Fruit fly (Drosophila melanogaster) whole organism, embryonic: ENCODE measurements around the gene r-cup.
A peak's percentile ranks its signal among the peaks of the same experiment; 100 is the strongest.

ENCODE experiments used
- Antp ChIP-seq: fragments of 200-800 bp; sonication (Bioruptor generic); optimal IDR thresholded peaks from 3 replicates; lab custom pipeline; 2016; ENCODE audit warnings: missing biosample characterization, missing genetic modification characterization
- Atf6 ChIP-seq: fragments of 200-800 bp; sonication (Bioruptor generic); IDR thresholded peaks from 2 replicates; pipeline ENCODE4 v1.3.6; 2022; ENCODE audit warnings: missing biosample characterization, missing genetic modification characterization
- CG10147 ChIP-seq: fragments of 200-800 bp; sonication (Bioruptor generic); optimal IDR thresholded peaks from 2 replicates; lab custom pipeline; 2019; ENCODE audit warnings: missing biosample characterization, mild to moderate bottlenecking, missing genetic modification characterization, moderate library complexity
- CG10267 ChIP-seq: fragments of 200-800 bp; sonication (Bioruptor generic); optimal IDR thresholded peaks from 2 replicates; lab custom pipeline; 2018; ENCODE audit warnings: missing biosample characterization, mild to moderate bottlenecking, missing genetic modification characterization, moderate library complexity
- CG11093 ChIP-seq: fragments of 200-800 bp; sonication (Bioruptor generic); IDR thresholded peaks from 3 replicates; pipeline ENCODE4 v1.3.6; 2022; ENCODE audit warnings: missing biosample characterization, missing genetic modification characterization
- CG11696 ChIP-seq: fragments of 200-800 bp; sonication (Bioruptor generic); IDR thresholded peaks from 2 replicates; pipeline ENCODE4 v1.3.6; 2022; ENCODE audit warnings: missing biosample characterization, missing genetic modification characterization
- CG12071 ChIP-seq: fragments of 200-800 bp; sonication (Bioruptor generic); optimal IDR thresholded peaks from 3 replicates; lab custom pipeline; 2018; ENCODE audit warnings: missing biosample characterization, mild to moderate bottlenecking, missing genetic modification characterization
- CG13424 ChIP-seq: fragments of 200-800 bp; sonication (Bioruptor generic); optimal IDR thresholded peaks from 2 replicates; lab custom pipeline; 2019; ENCODE audit warnings: missing biosample characterization, mild to moderate bottlenecking, missing genetic modification characterization, moderate library complexity
- CG15479 ChIP-seq: fragments of 200-800 bp; sonication (Bioruptor generic); optimal IDR thresholded peaks from 3 replicates; lab custom pipeline; 2019; ENCODE audit warnings: missing biosample characterization, mild to moderate bottlenecking, missing genetic modification characterization, moderate library complexity
- CG16815 ChIP-seq: fragments of 200-800 bp; sonication (Bioruptor generic); optimal IDR thresholded peaks from 3 replicates; lab custom pipeline; 2017; ENCODE audit warnings: missing biosample characterization, mild to moderate bottlenecking, missing genetic modification characterization
- CG2199 ChIP-seq: fragments of 200-800 bp; sonication (Bioruptor generic); IDR thresholded peaks from 3 replicates; pipeline ENCODE4 v1.3.6; 2022; ENCODE audit warnings: missing biosample characterization, missing genetic modification characterization
- CG2712 ChIP-seq: fragments of 200-800 bp; optimal IDR thresholded peaks from 3 replicates; lab custom pipeline; 2019; ENCODE audit warnings: missing biosample characterization, mild to moderate bottlenecking, missing genetic modification characterization, moderate library complexity
- CG31224 ChIP-seq: fragments of 200-800 bp; sonication (Bioruptor generic); IDR thresholded peaks from 2 replicates; pipeline ENCODE4 v1.3.6; 2022; ENCODE audit warnings: missing biosample characterization, missing genetic modification characterization
- CG3163 ChIP-seq: fragments of 200-800 bp; sonication (Bioruptor generic); optimal IDR thresholded peaks from 3 replicates; lab custom pipeline; 2016; ENCODE audit warnings: missing biosample characterization, missing genetic modification characterization
- CG33557 ChIP-seq: fragments of 200-800 bp; sonication (Bioruptor generic); optimal IDR thresholded peaks from 2 replicates; lab custom pipeline; 2019; ENCODE audit warnings: missing biosample characterization, mild to moderate bottlenecking, missing genetic modification characterization, moderate library complexity
- CG3847 ChIP-seq: fragments of 200-800 bp; sonication (Bioruptor generic); IDR thresholded peaks from 2 replicates; pipeline ENCODE4 v1.3.6; 2022; ENCODE audit warnings: missing biosample characterization, missing genetic modification characterization
- CG6175 ChIP-seq: fragments of 200-800 bp; sonication (Bioruptor generic); IDR thresholded peaks from 3 replicates; pipeline ENCODE4 v1.3.6; 2022; ENCODE audit warnings: missing biosample characterization, missing genetic modification characterization
- CG7963 ChIP-seq: fragments of 200-800 bp; sonication (Bioruptor generic); IDR thresholded peaks from 3 replicates; pipeline ENCODE4 v1.3.6; 2022; ENCODE audit warnings: missing biosample characterization, missing genetic modification characterization; ENCODE audit not compliant: partially characterized antibody
- CG8281 ChIP-seq: fragments of 200-800 bp; sonication (Bioruptor generic); optimal IDR thresholded peaks from 2 replicates; lab custom pipeline; 2018; ENCODE audit warnings: missing biosample characterization, mild to moderate bottlenecking, missing genetic modification characterization, moderate library complexity
- D ChIP-seq, 2 experiments: fragments of 200-800 bp in 1 of 2; fragments of >200 bp in 1 of 2; sonication (Bioruptor generic) in 1 of 2; optimal IDR thresholded peaks; 2 replicates in 1 of 2; 3 replicates in 1 of 2; lab custom pipeline; 2017; ENCODE audit warnings: mild to moderate bottlenecking in 1 of 2, missing biosample characterization in 1 of 2, missing genetic modification characterization in 1 of 2, missing genetic modification reagents in 1 of 2
- E2f2 ChIP-seq: fragments of 200-800 bp; sonication (Bioruptor generic); IDR thresholded peaks from 2 replicates; pipeline ENCODE4 v1.3.6; 2022; ENCODE audit warnings: missing biosample characterization, missing genetic modification characterization
- ERR ChIP-seq: fragments of 200-800 bp; sonication (Bioruptor generic); optimal IDR thresholded peaks from 2 replicates; lab custom pipeline; 2016; ENCODE audit warnings: missing biosample characterization, missing genetic modification characterization
- HLH54F ChIP-seq: fragments of 200-800 bp; sonication (Bioruptor generic); optimal IDR thresholded peaks from 3 replicates; lab custom pipeline; 2016; ENCODE audit warnings: missing biosample characterization, missing genetic modification characterization
- NFAT ChIP-seq: fragments of 200-800 bp; sonication (Bioruptor generic); IDR thresholded peaks from 2 replicates; pipeline ENCODE4 v1.3.6; 2022; ENCODE audit warnings: missing biosample characterization, missing genetic modification characterization
- PHDP ChIP-seq: fragments of 200-800 bp; sonication (Bioruptor generic); optimal IDR thresholded peaks from 3 replicates; lab custom pipeline; 2018; ENCODE audit warnings: missing biosample characterization, mild to moderate bottlenecking, missing genetic modification characterization, moderate library complexity
- Six4 ChIP-seq: fragments of 200-800 bp; sonication (Bioruptor generic); optimal IDR thresholded peaks from 2 replicates; lab custom pipeline; 2016; ENCODE audit warnings: missing biosample characterization, missing genetic modification characterization
- Trl ChIP-seq, 3 experiments: fragments of >200 bp in 2 of 3; fragments of 200-800 bp in 1 of 3; sonication (Bioruptor generic) in 1 of 3; optimal IDR thresholded peaks; 2 replicates in 1 of 3; 3 replicates in 2 of 3; lab custom pipeline; 2016 to 2017; ENCODE audit warnings: missing biosample characterization in 1 of 3, missing genetic modification characterization in 1 of 3
- ab ChIP-seq: fragments of 200-800 bp; sonication (Bioruptor generic); optimal IDR thresholded peaks from 2 replicates; lab custom pipeline; 2016; ENCODE audit warnings: missing biosample characterization, missing genetic modification characterization
- amos ChIP-seq: fragments of 200-800 bp; sonication (Bioruptor generic); IDR thresholded peaks from 2 replicates; pipeline ENCODE4 v1.3.6; 2022; ENCODE audit warnings: missing biosample characterization, missing genetic modification characterization; ENCODE audit not compliant: partially characterized antibody
- chinmo ChIP-seq: fragments of 200-800 bp; sonication (Bioruptor generic); IDR thresholded peaks from 4 replicates; pipeline ENCODE4 v1.3.6; 2022; ENCODE audit warnings: missing biosample characterization, missing genetic modification characterization; ENCODE audit not compliant: partially characterized antibody
- fd64A ChIP-seq: fragments of 200-800 bp; sonication (Bioruptor generic); optimal IDR thresholded peaks from 3 replicates; lab custom pipeline; 2018; ENCODE audit warnings: missing biosample characterization, mild to moderate bottlenecking, missing genetic modification characterization
- ftz-f1 ChIP-seq: fragments of 200-800 bp; sonication (Bioruptor generic); optimal IDR thresholded peaks from 2 replicates; lab custom pipeline; 2016; ENCODE audit warnings: missing biosample characterization, missing genetic modification characterization
- gce ChIP-seq: fragments of 200-800 bp; sonication (Bioruptor generic); IDR thresholded peaks from 3 replicates; pipeline ENCODE4 v1.3.6; 2022; ENCODE audit warnings: missing biosample characterization, missing genetic modification characterization
- grn ChIP-seq: fragments of 200-800 bp; sonication (Bioruptor generic); optimal IDR thresholded peaks from 3 replicates; lab custom pipeline; 2017; ENCODE audit warnings: missing biosample characterization, missing genetic modification characterization
- h ChIP-seq: fragments of >200 bp; optimal IDR thresholded peaks from 2 replicates; lab custom pipeline; 2017
- kay ChIP-seq: fragments of 200-800 bp; sonication (Bioruptor generic); optimal IDR thresholded peaks from 2 replicates; lab custom pipeline; 2016; ENCODE audit warnings: missing biosample characterization, missing genetic modification characterization
- lilli ChIP-seq: fragments of 200-800 bp; sonication (Bioruptor generic); optimal IDR thresholded peaks from 3 replicates; lab custom pipeline; 2016; ENCODE audit warnings: missing biosample characterization, missing genetic modification characterization
- nom ChIP-seq: fragments of 200-800 bp; sonication (Bioruptor generic); optimal IDR thresholded peaks from 2 replicates; lab custom pipeline; 2017; ENCODE audit warnings: missing biosample characterization, missing genetic modification characterization, mild to moderate bottlenecking, moderate library complexity, missing genetic modification reagents
- odd ChIP-seq: fragments of 200-800 bp; sonication (Bioruptor generic); optimal IDR thresholded peaks from 2 replicates; lab custom pipeline; 2017; ENCODE audit warnings: missing biosample characterization, mild to moderate bottlenecking, missing genetic modification characterization
- peb ChIP-seq: fragments of 200-800 bp; sonication (Bioruptor generic); IDR thresholded peaks from 2 replicates; pipeline ENCODE4 v1.3.6; 2022; ENCODE audit warnings: missing biosample characterization, missing genetic modification characterization
- ro ChIP-seq: fragments of 200-800 bp; sonication (Bioruptor generic); IDR thresholded peaks from 2 replicates; pipeline ENCODE4 v1.3.6; 2022; ENCODE audit warnings: missing biosample characterization, missing genetic modification characterization
- sens ChIP-seq: fragments of 200-800 bp; sonication (Bioruptor generic); peaks from one replicate; lab custom pipeline; 2016; ENCODE audit warnings: missing biosample characterization, missing genetic modification characterization
- sob ChIP-seq: fragments of 200-800 bp; sonication (Bioruptor generic); IDR thresholded peaks from 2 replicates; pipeline ENCODE4 v1.3.6; 2022; ENCODE audit warnings: missing biosample characterization, missing genetic modification characterization
- stwl ChIP-seq: fragments of 200-800 bp; sonication (Bioruptor generic); optimal IDR thresholded peaks from 3 replicates; lab custom pipeline; 2018; ENCODE audit warnings: missing biosample characterization, mild to moderate bottlenecking, missing genetic modification characterization, moderate library complexity
- sug ChIP-seq: fragments of 200-800 bp; optimal IDR thresholded peaks from 2 replicates; lab custom pipeline; 2019; ENCODE audit warnings: missing biosample characterization, mild to moderate bottlenecking, missing genetic modification characterization, moderate library complexity

The r-cup gene

dm6 chrX:21072953-21073352, 47.3 kb upstream of the r-cup start (continued):
- TF ChIP-seq nom (GFP tag; lab: Kevin White, UChicago) (peak; percentile 87), sob (GFP tag; lab: Robert Waterston, UW) (no peak), PHDP (tag; lab: Kevin White, UChicago) (peak; percentile 3), h (lab: Kevin White, UChicago) (no peak), Atf6 (no peak), Antp (GFP tag; lab: Kevin White, UChicago) (no peak), CG11093 (no peak), sens (GFP tag; lab: Kevin White, UChicago) (peak; percentile 49), CG8281 (no peak), HLH54F (GFP tag; lab: Kevin White, UChicago) (no peak), CG11696 (GFP tag; lab: Robert Waterston, UW) (no peak), ro (no peak), ftz-f1 (GFP tag; lab: Kevin White, UChicago) (no peak), CG2712 (tag; lab: Kevin White, UChicago) (peak; percentile 17), CG13424 (tag; lab: Kevin White, UChicago) (peak; percentile 1), NFAT (GFP tag; lab: Robert Waterston, UW) (no peak), sug (tag; lab: Kevin White, UChicago) (no peak), CG10147 (GFP tag; lab: Kevin White, UChicago) (no peak), E2f2 (GFP tag; lab: Robert Waterston, UW) (no peak), ERR (GFP tag; lab: Kevin White, UChicago) (no peak), CG33557 (GFP tag; lab: Kevin White, UChicago) (no peak), fd64A (GFP tag; lab: Kevin White, UChicago) (no peak), gce (no peak), D (optimal IDR thresholded peaks at IDR 0.05; lab: Kevin White, UChicago) (no peak), D (GFP tag; optimal IDR thresholded peaks at IDR 0.05; lab: Kevin White, UChicago) (no peak), CG12071 (no peak), CG16815 (GFP tag; lab: Kevin White, UChicago) (no peak), amos (GFP tag; lab: Robert Waterston, UW) (no peak), CG7963 (GFP tag; lab: Robert Waterston, UW) (no peak), CG10267 (tag; lab: Kevin White, UChicago) (peak; percentile 14), ab (GFP tag; lab: Kevin White, UChicago) (no peak), CG31224 (no peak), CG3847 (GFP tag; lab: Robert Waterston, UW) (no peak), lilli (GFP tag; lab: Kevin White, UChicago) (no peak)

- 0 out of 4 replicates have a peak, but pooled peaks have one; percentile 43 for TF ChIP-seq chinmo (GFP tag; lab: Robert Waterston, UW)
- no peak for TF ChIP-seq CG6175
- no peak for TF ChIP-seq Six4 (GFP tag; lab: Kevin White, UChicago)
- no peak for TF ChIP-seq CG11093
- 0 out of 3 replicates have a peak, but pooled peaks have one; percentile 23 for TF ChIP-seq CG2199
- TF ChIP-seq CG15479 (GFP tag; lab: Kevin White, UChicago), result peak; percentile 44
- TF ChIP-seq odd (GFP tag; lab: Kevin White, UChicago), result no peak
- TF ChIP-seq CG3163 (GFP tag; lab: Kevin White, UChicago), result peak; percentile 89
- peak; percentile 34 for TF ChIP-seq grn (GFP tag; lab: Kevin White, UChicago)
- TF ChIP-seq nom (GFP tag; lab: Kevin White, UChicago), result peak; percentile 74
- no peak for TF ChIP-seq stwl (tag; lab: Kevin White, UChicago)
- peak; percentile 41 to 66 for TF ChIP-seq Trl (optimal IDR thresholded peaks at IDR 0.05; lab: Kevin White, UChicago)
- TF ChIP-seq Trl (GFP tag; optimal IDR thresholded peaks at IDR 0.05; lab: Kevin White, UChicago), result no peak
- TF ChIP-seq kay (GFP tag; lab: Kevin White, UChicago), result no peak
- TF ChIP-seq peb (GFP tag; lab: Robert Waterston, UW), result no peak
Measured at dm6 chrX:21071693-21072357, 46.1 kb upstream of the r-cup start.
